Fruit fly (Drosophila melanogaster) whole organism, embryonic: ENCODE data around the gene Tbcd.

ENCODE experiments used
- B-H1 ChIP-seq: fragments of 200-800 bp; sonication (Bioruptor generic); IDR thresholded peaks from 3 replicates; pipeline ENCODE4 v1.3.6; 2022; ENCODE audit warnings: missing biosample characterization, missing genetic modification characterization
- CG10209 ChIP-seq: fragments of 200-800 bp; sonication (Bioruptor generic); optimal IDR thresholded peaks from 3 replicates; lab custom pipeline; 2017; ENCODE audit warnings: missing biosample characterization, mild to moderate bottlenecking, missing genetic modification characterization, missing genetic modification reagents
- CG10274 ChIP-seq: fragments of 200-800 bp; sonication (Bioruptor generic); optimal IDR thresholded peaks from 3 replicates; lab custom pipeline; 2017; ENCODE audit warnings: missing biosample characterization, mild to moderate bottlenecking, missing genetic modification characterization
- CG10654 ChIP-seq: fragments of 200-800 bp; sonication (Bioruptor generic); optimal IDR thresholded peaks from 2 replicates; lab custom pipeline; 2016; ENCODE audit warnings: missing biosample characterization, missing genetic modification characterization
- CG11093 ChIP-seq: fragments of 200-800 bp; sonication (Bioruptor generic); IDR thresholded peaks from 3 replicates; pipeline ENCODE4 v1.3.6; 2022; ENCODE audit warnings: missing biosample characterization, missing genetic modification characterization
- CG11504 ChIP-seq: fragments of 200-800 bp; sonication (Bioruptor generic); optimal IDR thresholded peaks from 3 replicates; lab custom pipeline; 2019; ENCODE audit warnings: missing biosample characterization, mild to moderate bottlenecking, missing genetic modification characterization, moderate library complexity
- CG12391 ChIP-seq: fragments of 200-800 bp; sonication (Bioruptor generic); optimal IDR thresholded peaks from 3 replicates; lab custom pipeline; 2018; ENCODE audit warnings: missing biosample characterization, mild to moderate bottlenecking, missing genetic modification characterization, moderate library complexity
- CG13775 ChIP-seq: fragments of 200-800 bp; sonication (Bioruptor generic); optimal IDR thresholded peaks from 3 replicates; lab custom pipeline; 2017; ENCODE audit warnings: missing biosample characterization, mild to moderate bottlenecking, missing genetic modification characterization
- CG14441 ChIP-seq: fragments of 200-800 bp; sonication (Bioruptor generic); IDR thresholded peaks from 2 replicates; pipeline ENCODE4 v1.3.6; 2022; ENCODE audit warnings: missing biosample characterization, missing genetic modification characterization
- CG17912 ChIP-seq: fragments of 200-800 bp; sonication (Bioruptor generic); optimal IDR thresholded peaks from 2 replicates; lab custom pipeline; 2018; ENCODE audit warnings: missing biosample characterization, mild to moderate bottlenecking, missing genetic modification characterization
- CG18262 ChIP-seq: fragments of 200-800 bp; optimal IDR thresholded peaks from 3 replicates; lab custom pipeline; 2019; ENCODE audit warnings: missing biosample characterization, mild to moderate bottlenecking, missing genetic modification characterization, moderate library complexity
- CG2120 ChIP-seq: fragments of 200-800 bp; sonication (Bioruptor generic); optimal IDR thresholded peaks from 3 replicates; lab custom pipeline; 2016; ENCODE audit warnings: missing biosample characterization, missing genetic modification characterization
- CG2129 ChIP-seq: fragments of 200-800 bp; sonication (Bioruptor generic); IDR thresholded peaks from 2 replicates; pipeline ENCODE4 v1.3.6; 2022; ENCODE audit warnings: missing biosample characterization, missing genetic modification characterization; ENCODE audit not compliant: partially characterized antibody
- CG2202 ChIP-seq: fragments of 200-800 bp; sonication (Bioruptor generic); optimal IDR thresholded peaks from 2 replicates; lab custom pipeline; 2018; ENCODE audit warnings: missing biosample characterization, mild to moderate bottlenecking, missing genetic modification characterization
- CG30403 ChIP-seq: fragments of 200-800 bp; sonication (Bioruptor generic); optimal IDR thresholded peaks from 3 replicates; lab custom pipeline; 2016; ENCODE audit warnings: missing biosample characterization, missing genetic modification characterization
- CG31388 ChIP-seq: fragments of 200-800 bp; sonication (Bioruptor generic); optimal IDR thresholded peaks from 2 replicates; lab custom pipeline; 2016; ENCODE audit warnings: missing biosample characterization, missing genetic modification characterization
- CG3163 ChIP-seq: fragments of 200-800 bp; sonication (Bioruptor generic); optimal IDR thresholded peaks from 3 replicates; lab custom pipeline; 2016; ENCODE audit warnings: missing biosample characterization, missing genetic modification characterization
- CG4282 ChIP-seq: fragments of 200-800 bp; sonication (Bioruptor generic); optimal IDR thresholded peaks from 2 replicates; lab custom pipeline; 2016; ENCODE audit warnings: missing biosample characterization, missing genetic modification characterization
- CG5245 ChIP-seq: fragments of 200-800 bp; sonication (Bioruptor generic); optimal IDR thresholded peaks from 3 replicates; lab custom pipeline; 2016; ENCODE audit warnings: missing biosample characterization, missing genetic modification characterization
- CG5953 ChIP-seq: fragments of 200-800 bp; sonication (Bioruptor generic); IDR thresholded peaks from 2 replicates; pipeline ENCODE4 v1.3.6; 2022; ENCODE audit warnings: missing biosample characterization, missing genetic modification characterization
- CG8089 ChIP-seq: fragments of 200-800 bp; sonication (Bioruptor generic); optimal IDR thresholded peaks from 3 replicates; lab custom pipeline; 2016; ENCODE audit warnings: missing biosample characterization, missing genetic modification characterization
- CG9609 ChIP-seq: fragments of 200-800 bp; sonication (Bioruptor generic); optimal IDR thresholded peaks from 3 replicates; lab custom pipeline; 2016; ENCODE audit warnings: missing biosample characterization, missing genetic modification characterization
- CG9817 ChIP-seq: fragments of 200-800 bp; sonication (Bioruptor generic); optimal IDR thresholded peaks from 2 replicates; lab custom pipeline; 2018; ENCODE audit warnings: missing biosample characterization, mild to moderate bottlenecking, missing genetic modification characterization, moderate library complexity
- ERR ChIP-seq: fragments of 200-800 bp; sonication (Bioruptor generic); optimal IDR thresholded peaks from 2 replicates; lab custom pipeline; 2016; ENCODE audit warnings: missing biosample characterization, missing genetic modification characterization
- Eip74EF ChIP-seq, 2 experiments: fragments of 200-800 bp in 1 of 2; fragments of >200 bp in 1 of 2; sonication (Bioruptor generic) in 1 of 2; optimal IDR thresholded peaks; 2 replicates each; lab custom pipeline; 2017 to 2019; ENCODE audit warnings: missing biosample characterization in 2 of 2, missing genetic modification characterization in 2 of 2, mild to moderate bottlenecking in 1 of 2, moderate library complexity in 1 of 2
- Kr ChIP-seq: fragments of 200-800 bp; sonication (Bioruptor generic); optimal IDR thresholded peaks from 2 replicates; lab custom pipeline; 2017; ENCODE audit warnings: missing biosample characterization, mild to moderate bottlenecking, missing genetic modification characterization
- Lhr ChIP-seq: fragments of 200-800 bp; sonication (Bioruptor generic); optimal IDR thresholded peaks from 3 replicates; lab custom pipeline; 2017; ENCODE audit warnings: mild to moderate bottlenecking, missing biosample characterization, missing genetic modification reagents, missing genetic modification characterization
- Lim3 ChIP-seq: fragments of 200-800 bp; sonication (Bioruptor generic); IDR thresholded peaks from 2 replicates; pipeline ENCODE4 v1.3.6; 2022; ENCODE audit warnings: missing biosample characterization, missing genetic modification characterization
- Lpt ChIP-seq: fragments of >200 bp; optimal IDR thresholded peaks from 2 replicates; lab custom pipeline; 2018; ENCODE audit warnings: missing biosample characterization, missing genetic modification characterization
- Meics ChIP-seq: fragments of 200-800 bp; sonication (Bioruptor generic); optimal IDR thresholded peaks from 2 replicates; lab custom pipeline; 2017; ENCODE audit warnings: missing biosample characterization, mild to moderate bottlenecking, missing genetic modification characterization
- Mes4 ChIP-seq: fragments of 200-800 bp; sonication (Bioruptor generic); optimal IDR thresholded peaks from 2 replicates; lab custom pipeline; 2016; ENCODE audit warnings: missing biosample characterization, missing genetic modification characterization
- Scr ChIP-seq: fragments of 200-800 bp; sonication (Bioruptor generic); IDR thresholded peaks from 2 replicates; pipeline ENCODE4 v1.3.6; 2022; ENCODE audit warnings: missing biosample characterization, missing genetic modification characterization; ENCODE audit not compliant: partially characterized antibody
- al ChIP-seq: fragments of 200-800 bp; sonication (Bioruptor generic); IDR thresholded peaks from 2 replicates; pipeline ENCODE4 v1.3.6; 2022; ENCODE audit warnings: missing biosample characterization, missing genetic modification characterization
- ara ChIP-seq: fragments of 200-800 bp; sonication (Bioruptor generic); IDR thresholded peaks from 2 replicates; pipeline ENCODE4 v1.3.6; 2022; ENCODE audit warnings: missing biosample characterization, missing genetic modification characterization
- dimm ChIP-seq: fragments of 200-800 bp; sonication (Bioruptor generic); IDR thresholded peaks from 2 replicates; pipeline ENCODE4 v1.3.6; 2022; ENCODE audit warnings: missing biosample characterization, missing genetic modification characterization
- exex ChIP-seq: fragments of 200-800 bp; sonication (Bioruptor generic); optimal IDR thresholded peaks from 4 replicates; lab custom pipeline; 2018; ENCODE audit warnings: missing biosample characterization, mild to moderate bottlenecking, missing genetic modification characterization, moderate library complexity
- gcm ChIP-seq: fragments of 200-800 bp; sonication (Bioruptor generic); optimal IDR thresholded peaks from 2 replicates; lab custom pipeline; 2019; ENCODE audit warnings: missing biosample characterization, mild to moderate bottlenecking, missing genetic modification characterization, moderate library complexity
- gcm2 ChIP-seq: fragments of 200-800 bp; sonication (Bioruptor generic); optimal IDR thresholded peaks from 2 replicates; lab custom pipeline; 2016; ENCODE audit warnings: missing biosample characterization, missing genetic modification characterization
- grau ChIP-seq: fragments of 200-800 bp; optimal IDR thresholded peaks from 3 replicates; lab custom pipeline; 2019; ENCODE audit warnings: missing biosample characterization, mild to moderate bottlenecking, missing genetic modification characterization, moderate library complexity
- h ChIP-seq: fragments of >200 bp; optimal IDR thresholded peaks from 2 replicates; lab custom pipeline; 2017
- hb ChIP-seq: fragments of 200-800 bp; sonication (Bioruptor generic); IDR thresholded peaks from 3 replicates; pipeline ENCODE4 v1.3.6; 2022; ENCODE audit warnings: missing biosample characterization, missing genetic modification characterization; ENCODE audit not compliant: partially characterized antibody
- kay ChIP-seq: fragments of 200-800 bp; sonication (Bioruptor generic); optimal IDR thresholded peaks from 2 replicates; lab custom pipeline; 2016; ENCODE audit warnings: missing biosample characterization, missing genetic modification characterization
- lbe ChIP-seq: fragments of 200-800 bp; sonication (Bioruptor generic); optimal IDR thresholded peaks from 2 replicates; lab custom pipeline; 2016; ENCODE audit warnings: missing biosample characterization, mild to moderate bottlenecking, missing genetic modification characterization
- maf-S ChIP-seq: fragments of 200-800 bp; sonication (Bioruptor generic); optimal IDR thresholded peaks from 2 replicates; lab custom pipeline; 2016; ENCODE audit warnings: missing biosample characterization, missing genetic modification characterization
- nerfin-1 ChIP-seq: fragments of 200-800 bp; sonication (Bioruptor generic); optimal IDR thresholded peaks from 3 replicates; lab custom pipeline; 2019; ENCODE audit warnings: missing biosample characterization, mild to moderate bottlenecking, missing genetic modification characterization, moderate library complexity
- pho ChIP-seq: fragments of 200-800 bp; sonication (Bioruptor generic); optimal IDR thresholded peaks from 2 replicates; lab custom pipeline; 2016; ENCODE audit warnings: missing biosample characterization, missing genetic modification characterization
- slou ChIP-seq: fragments of 200-800 bp; sonication (Bioruptor generic); optimal IDR thresholded peaks from 3 replicates; lab custom pipeline; 2016; ENCODE audit warnings: missing biosample characterization, missing genetic modification characterization
- sr ChIP-seq: fragments of 200-800 bp; sonication (Bioruptor generic); IDR thresholded peaks from 3 replicates; pipeline ENCODE4 v1.3.6; 2022; ENCODE audit warnings: missing biosample characterization, missing genetic modification characterization
- twi ChIP-seq: fragments of 200-800 bp; optimal IDR thresholded peaks from 2 replicates; lab custom pipeline; 2019; ENCODE audit warnings: missing biosample characterization, mild to moderate bottlenecking, missing genetic modification characterization, moderate library complexity
- z ChIP-seq: fragments of 200-800 bp; sonication (Bioruptor generic); IDR thresholded peaks from 3 replicates; pipeline ENCODE4 v1.3.6; 2022; ENCODE audit warnings: missing biosample characterization, missing genetic modification characterization
- zfh1 ChIP-seq: fragments of 200-800 bp; sonication (Bioruptor generic); IDR thresholded peaks from 3 replicates; pipeline ENCODE4 v1.3.6; 2022; ENCODE audit warnings: missing biosample characterization, missing genetic modification characterization

The Tbcd gene

dm6 chr2L:2175930-2176643 is 28.8 kb downstream of the Tbcd start (continued):
- TF ChIP-seq al (GFP tag; lab: Robert Waterston, UW) (peak; percentile 64), CG17912 (no peak), CG12391 (tag; lab: Kevin White, UChicago) (peak; percentile 67), Eip74EF (GFP tag; optimal IDR thresholded peaks at IDR 0.05; lab: Kevin White, UChicago) (no peak), CG8089 (GFP tag; lab: Kevin White, UChicago) (no peak), ERR (GFP tag; lab: Kevin White, UChicago) (no peak), maf-S (GFP tag; lab: Kevin White, UChicago) (no peak), B-H1 (GFP tag; lab: Robert Waterston, UW) (no peak), Meics (peak; percentile 66), CG14441 (GFP tag; lab: Robert Waterston, UW) (peak; percentile 27; the same call in 1 of the 2 replicates), CG10274 (no peak), nerfin-1 (tag; lab: Kevin White, UChicago) (peak; percentile 8), grau (tag; lab: Kevin White, UChicago) (peak; percentile 77), CG2202 (tag; lab: Kevin White, UChicago) (no peak), CG13775 (GFP tag; lab: Kevin White, UChicago) (peak; percentile 41), CG31388 (no peak), CG5245 (peak; percentile 14), CG2120 (GFP tag; lab: Kevin White, UChicago) (peak; percentile 79), CG2129 (GFP tag; lab: Robert Waterston, UW) (no peak), sr (no peak), CG10209 (peak; percentile 36), h (no peak), gcm (GFP tag; lab: Kevin White, UChicago) (no peak), ara (GFP tag; lab: Robert Waterston, UW) (no peak), CG10654 (no peak), Lim3 (no peak), slou (GFP tag; lab: Kevin White, UChicago) (no peak), lbe (GFP tag; lab: Kevin White, UChicago) (no peak), Lhr (GFP tag; lab: Kevin White, UChicago) (no peak), pho (peak; percentile 44), CG30403 (GFP tag; lab: Kevin White, UChicago) (peak; percentile 52), dimm (GFP tag; lab: Robert Waterston, UW) (no peak), zfh1 (GFP tag; lab: Robert Waterston, UW) (no peak), Scr (no peak), hb (GFP tag; lab: Robert Waterston, UW) (no peak), Lpt (no peak), twi (tag; lab: Kevin White, UChicago) (no peak), CG11093 (GFP tag; lab: Robert Waterston, UW) (no peak), CG4282 (GFP tag; lab: Kevin White, UChicago) (no peak), CG5953 (GFP tag; lab: Robert Waterston, UW) (no peak), CG3163 (no peak), kay (no peak), z (GFP tag; lab: Robert Waterston, UW) (no peak), CG18262 (tag; lab: Kevin White, UChicago) (peak; percentile 48), CG11504 (peak; percentile 70), Kr (no peak), exex (tag; lab: Kevin White, UChicago) (no peak), Mes4 (GFP tag; lab: Kevin White, UChicago) (no peak), gcm2 (GFP tag; lab: Kevin White, UChicago) (no peak), CG9609 (no peak), CG9817 (peak; percentile 53)
